Worm (Caenorhabditis elegans) whole organism, late embryonic: Measurements from ENCODE around the gene chtl-1.

Experiments
- C08G9.2 ChIP-seq: sonication (generic microtip); optimal IDR thresholded peaks from 2 replicates; lab custom pipeline; 2016; ENCODE audit warnings: mild to moderate bottlenecking, missing genetic modification characterization, moderate library complexity, missing compliant biosample characterization
- C38D4.7 ChIP-seq: fragments of 200-800 bp; sonication (Bioruptor generic); optimal IDR thresholded peaks from 2 replicates; lab custom pipeline; 2018; ENCODE audit warnings: mild to moderate bottlenecking, missing genetic modification characterization, moderate library complexity, missing compliant biosample characterization
- F13H6.1 ChIP-seq: sonication (generic microtip); optimal IDR thresholded peaks from 2 replicates; lab custom pipeline; 2016; ENCODE audit warnings: missing genetic modification characterization, missing compliant biosample characterization
- K02D7.2 ChIP-seq: sonication (generic microtip); optimal IDR thresholded peaks from 2 replicates; lab custom pipeline; 2017; ENCODE audit warnings: mild to moderate bottlenecking, missing genetic modification characterization, missing compliant biosample characterization
- T23F11.4 ChIP-seq: fragments of 200-800 bp; sonication (Bioruptor generic); optimal IDR thresholded peaks from 2 replicates; lab custom pipeline; 2018; ENCODE audit warnings: mild to moderate bottlenecking, missing genetic modification characterization, missing compliant biosample characterization
- Y22D7AL.16 ChIP-seq: sonication (generic microtip); optimal IDR thresholded peaks from 2 replicates; lab custom pipeline; 2016; ENCODE audit warnings: missing genetic modification characterization, missing compliant biosample characterization
- ahr-1 ChIP-seq: sonication (generic microtip); optimal IDR thresholded peaks from 2 replicates; lab custom pipeline; 2016; ENCODE audit warnings: missing genetic modification characterization, missing compliant biosample characterization
- ama-1 ChIP-seq: fragments of 150-350 bp; optimal IDR thresholded peaks from 2 replicates; lab custom pipeline; 2014
- ceh-14 ChIP-seq: sonication (generic microtip); optimal IDR thresholded peaks from 2 replicates; lab custom pipeline; 2016; ENCODE audit warnings: missing genotype, missing genetic modification characterization, missing compliant biosample characterization
- ceh-19 ChIP-seq: fragments of 200-800 bp; sonication (Bioruptor generic); optimal IDR thresholded peaks from 2 replicates; lab custom pipeline; 2018; ENCODE audit warnings: mild to moderate bottlenecking, missing genetic modification characterization, missing compliant biosample characterization
- ceh-24 ChIP-seq: sonication (generic microtip); optimal IDR thresholded peaks from 2 replicates; lab custom pipeline; 2016; ENCODE audit warnings: mild to moderate bottlenecking, missing genetic modification characterization, missing compliant biosample characterization
- ceh-30 ChIP-seq: fragments of 150-350 bp; optimal IDR thresholded peaks from 2 replicates; lab custom pipeline; 2014; ENCODE audit warnings: missing biosample characterization, missing genetic modification characterization
- ceh-31 ChIP-seq: sonication (generic microtip); optimal IDR thresholded peaks from 2 replicates; lab custom pipeline; 2016; ENCODE audit warnings: missing genetic modification characterization, missing compliant biosample characterization
- ceh-34 ChIP-seq: sonication (generic microtip); optimal IDR thresholded peaks from 2 replicates; lab custom pipeline; 2016; ENCODE audit warnings: mild to moderate bottlenecking, missing genetic modification characterization, missing compliant biosample characterization
- ceh-45 ChIP-seq: fragments of 200-800 bp; sonication (Bioruptor generic); IDR thresholded peaks from 2 replicates; pipeline ENCODE4 v1.3.6; 2022; ENCODE audit warnings: missing genetic modification reagents, missing genetic modification characterization, missing compliant biosample characterization
- ceh-48 ChIP-seq: sonication (generic microtip); optimal IDR thresholded peaks from 2 replicates; lab custom pipeline; 2016; ENCODE audit warnings: missing genetic modification characterization, inconsistent platforms, missing compliant biosample characterization
- ceh-6 ChIP-seq: fragments of 200-800 bp; sonication (Bioruptor generic); optimal IDR thresholded peaks from 2 replicates; lab custom pipeline; 2018; ENCODE audit warnings: mild to moderate bottlenecking, missing genetic modification characterization, missing compliant biosample characterization
- ceh-9 ChIP-seq: sonication (generic microtip); optimal IDR thresholded peaks from 2 replicates; lab custom pipeline; 2016; ENCODE audit warnings: mild to moderate bottlenecking, missing genetic modification characterization, inconsistent platforms, missing compliant biosample characterization
- che-1 ChIP-seq: sonication (generic microtip); optimal IDR thresholded peaks from 2 replicates; lab custom pipeline; 2016; ENCODE audit warnings: mild to moderate bottlenecking, missing genetic modification characterization, missing compliant biosample characterization
- dmd-4 ChIP-seq: sonication (generic microtip); optimal IDR thresholded peaks from 2 replicates; lab custom pipeline; 2016; ENCODE audit warnings: borderline replicate concordance, missing genetic modification characterization, missing compliant biosample characterization
- dve-1 ChIP-seq: sonication (generic microtip); optimal IDR thresholded peaks from 2 replicates; lab custom pipeline; 2017; ENCODE audit warnings: antibody characterized with exemption, mild to moderate bottlenecking, missing genetic modification characterization, missing compliant biosample characterization
- elt-2 ChIP-seq: sonication (generic microtip); optimal IDR thresholded peaks from 2 replicates; lab custom pipeline; 2016; ENCODE audit warnings: missing genetic modification reagents, missing genetic modification characterization, missing compliant biosample characterization
- elt-4 ChIP-seq: sonication (generic microtip); optimal IDR thresholded peaks from 2 replicates; lab custom pipeline; 2016; ENCODE audit warnings: missing genetic modification characterization, missing compliant biosample characterization
- ets-4 ChIP-seq: sonication (generic microtip); optimal IDR thresholded peaks from 2 replicates; lab custom pipeline; 2016; ENCODE audit warnings: missing genetic modification characterization, missing compliant biosample characterization
- eyg-1 ChIP-seq: sonication (generic microtip); optimal IDR thresholded peaks from 2 replicates; lab custom pipeline; 2016; ENCODE audit warnings: missing genotype, missing genetic modification characterization, missing compliant biosample characterization
- fax-1 ChIP-seq: sonication (generic microtip); optimal IDR thresholded peaks from 2 replicates; lab custom pipeline; 2016; ENCODE audit warnings: missing genotype, missing genetic modification characterization, missing compliant biosample characterization
- fkh-6 ChIP-seq: sonication (generic microtip); optimal IDR thresholded peaks from 2 replicates; lab custom pipeline; 2016; ENCODE audit warnings: missing genetic modification characterization, missing compliant biosample characterization
- gmeb-2 ChIP-seq: sonication (generic microtip); optimal IDR thresholded peaks from 2 replicates; lab custom pipeline; 2016; ENCODE audit warnings: missing genetic modification characterization, inconsistent platforms, missing compliant biosample characterization
- hlh-13 ChIP-seq: fragments of 200-800 bp; sonication (Bioruptor generic); optimal IDR thresholded peaks from 2 replicates; lab custom pipeline; 2018; ENCODE audit warnings: mild to moderate bottlenecking, missing genetic modification characterization, missing compliant biosample characterization
- hlh-8 ChIP-seq: sonication (generic microtip); optimal IDR thresholded peaks from 2 replicates; lab custom pipeline; 2016; ENCODE audit warnings: missing genotype, missing genetic modification characterization, missing compliant biosample characterization
- lim-6 ChIP-seq: sonication (generic microtip); optimal IDR thresholded peaks from 2 replicates; lab custom pipeline; 2016; ENCODE audit warnings: missing genetic modification characterization, missing compliant biosample characterization
- lin-11 ChIP-seq: fragments of 200-800 bp; sonication (Bioruptor generic); optimal IDR thresholded peaks from 2 replicates; lab custom pipeline; 2018; ENCODE audit warnings: mild to moderate bottlenecking, missing genetic modification characterization, missing compliant biosample characterization
- nfya-1 ChIP-seq: sonication (generic microtip); optimal IDR thresholded peaks from 2 replicates; lab custom pipeline; 2017; ENCODE audit warnings: missing genetic modification characterization, mild to moderate bottlenecking, missing compliant biosample characterization, antibody characterized with exemption, moderate library complexity
- nhr-11 ChIP-seq: fragments of 150-350 bp; optimal IDR thresholded peaks from 2 replicates; lab custom pipeline; 2014; ENCODE audit warnings: missing biosample characterization, missing genetic modification characterization
- npax-4 ChIP-seq: sonication (generic microtip); optimal IDR thresholded peaks from 2 replicates; lab custom pipeline; 2016; ENCODE audit warnings: missing genetic modification characterization, missing compliant biosample characterization
- odd-2 ChIP-seq: sonication (generic microtip); optimal IDR thresholded peaks from 2 replicates; lab custom pipeline; 2017; ENCODE audit warnings: antibody characterized with exemption, mild to moderate bottlenecking, missing genetic modification characterization, missing compliant biosample characterization
- pag-3 ChIP-seq: sonication (generic microtip); optimal IDR thresholded peaks from 2 replicates; lab custom pipeline; 2016; ENCODE audit warnings: missing compliant biosample characterization, missing genetic modification characterization, borderline replicate concordance
- pat-9 ChIP-seq: fragments of 200-800 bp; sonication (Bioruptor generic); optimal IDR thresholded peaks from 2 replicates; lab custom pipeline; 2018; ENCODE audit warnings: mild to moderate bottlenecking, missing genetic modification characterization, moderate library complexity, missing compliant biosample characterization
- pha-4 ChIP-seq: fragments of 150-350 bp; optimal IDR thresholded peaks from 2 replicates; lab custom pipeline; 2018; ENCODE audit warnings: missing biosample characterization, missing genetic modification reagents, missing genetic modification characterization
- pqm-1 ChIP-seq: sonication (generic microtip); optimal IDR thresholded peaks from 2 replicates; lab custom pipeline; 2016; ENCODE audit warnings: missing genetic modification characterization, missing compliant biosample characterization
- sdc-2 ChIP-seq: sonication (generic microtip); optimal IDR thresholded peaks from 2 replicates; lab custom pipeline; 2016; ENCODE audit warnings: missing genotype, missing genetic modification characterization, missing compliant biosample characterization
- sox-4 ChIP-seq: sonication (generic microtip); optimal IDR thresholded peaks from 2 replicates; lab custom pipeline; 2017; ENCODE audit warnings: mild to moderate bottlenecking, missing genetic modification characterization, inconsistent platforms, missing compliant biosample characterization
- tbx-2 ChIP-seq: sonication (generic microtip); optimal IDR thresholded peaks from 2 replicates; lab custom pipeline; 2016; ENCODE audit warnings: missing genetic modification characterization, missing compliant biosample characterization
- tbx-7 ChIP-seq: sonication (generic microtip); optimal IDR thresholded peaks from 2 replicates; lab custom pipeline; 2016; ENCODE audit warnings: missing genotype, missing genetic modification characterization, missing compliant biosample characterization
- ttx-3 ChIP-seq: sonication (generic microtip); optimal IDR thresholded peaks from 2 replicates; lab custom pipeline; 2016; ENCODE audit warnings: missing genetic modification reagents, missing genetic modification characterization, missing compliant biosample characterization
- unc-3 ChIP-seq, 2 experiments: fragments of 200-800 bp in 1 of 2; sonication (Bioruptor generic) in 1 of 2; sonication (generic microtip) in 1 of 2; conservative IDR thresholded peaks in 1 of 2; optimal IDR thresholded peaks in 1 of 2; 2 replicates each; pipeline versions ENCODE4 v1.3.6 to Lab custom; 2016 to 2022; ENCODE audit warnings: missing compliant biosample characterization in 2 of 2, missing genetic modification characterization in 2 of 2, missing genetic modification reagents in 1 of 2
- unc-42 ChIP-seq: sonication (generic microtip); optimal IDR thresholded peaks from 2 replicates; lab custom pipeline; 2016; ENCODE audit warnings: missing genotype, missing genetic modification characterization, missing compliant biosample characterization
- unc-55 ChIP-seq: sonication (generic microtip); optimal IDR thresholded peaks from 2 replicates; lab custom pipeline; 2017; ENCODE audit warnings: missing biosample characterization, missing genetic modification reagents, missing genetic modification characterization
- unc-86 ChIP-seq: sonication (generic microtip); optimal IDR thresholded peaks from 2 replicates; lab custom pipeline; 2016; ENCODE audit warnings: missing genetic modification characterization, missing compliant biosample characterization
- zip-5 ChIP-seq: sonication (generic microtip); optimal IDR thresholded peaks from 2 replicates; lab custom pipeline; 2016; ENCODE audit warnings: missing genetic modification characterization, missing compliant biosample characterization
- ztf-16 ChIP-seq: sonication (generic microtip); optimal IDR thresholded peaks from 2 replicates; lab custom pipeline; 2017; ENCODE audit warnings: missing genetic modification characterization, missing compliant biosample characterization

Gene chtl-1

DNA sequence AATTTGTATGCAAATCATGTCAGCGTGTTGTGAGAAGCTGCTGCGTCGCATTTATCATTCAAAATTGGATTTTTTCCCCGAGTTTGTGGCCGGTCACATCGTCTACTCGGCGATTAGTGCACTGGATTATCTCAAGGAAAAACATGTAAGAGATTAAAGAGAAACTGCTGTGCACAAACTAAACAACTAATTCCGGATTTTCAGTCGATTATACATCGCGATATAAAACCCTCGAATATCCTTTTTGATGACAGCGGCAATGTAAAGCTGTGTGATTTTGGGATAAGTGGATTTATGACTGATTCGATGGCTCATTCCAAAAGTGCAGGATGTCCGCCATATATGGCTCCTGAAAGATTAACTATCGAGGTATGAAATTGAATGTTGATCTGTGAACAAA is 6.5 kb upstream of the chtl-1 start:
- no peak for TF ChIP-seq sdc-2
- TF ChIP-seq lin-11 (tag; lab: Kevin White, UChicago), result no peak
- TF ChIP-seq npax-4 (tag; lab: Kevin White, UChicago), result no peak
- no peak for TF ChIP-seq gmeb-2
- TF ChIP-seq eyg-1 (tag; lab: Kevin White, UChicago), result no peak
- no peak for TF ChIP-seq dmd-4 (tag; lab: Kevin White, UChicago)
- no peak for TF ChIP-seq F13H6.1 (tag; lab: Kevin White, UChicago)
- no peak for TF ChIP-seq ztf-16 (tag; lab: Kevin White, UChicago)
- no peak for TF ChIP-seq ttx-3
- TF ChIP-seq, all 69 proteins: peak for 0

DNA sequence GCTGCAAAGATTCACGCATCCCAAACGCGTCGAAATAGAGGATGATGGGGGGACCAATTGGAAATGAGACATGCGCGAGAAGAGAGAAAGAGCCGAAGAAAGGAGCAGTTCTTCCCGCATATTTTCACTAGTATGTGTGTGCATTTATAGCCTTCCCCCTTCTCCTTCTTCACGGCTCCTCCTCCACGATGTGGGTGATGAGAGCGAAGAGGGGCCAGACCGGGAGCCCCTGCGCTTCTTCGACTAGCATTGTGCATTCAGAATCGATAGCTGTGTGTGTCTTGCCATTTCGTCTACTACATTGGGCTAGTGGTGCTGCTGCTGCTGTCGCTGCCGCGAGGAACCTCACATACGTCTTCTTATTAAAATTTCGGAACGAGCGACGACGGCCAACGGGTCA is 4.1 kb upstream of the chtl-1 start, which contains the start of gene jkk-1:
Gene jkk-1, plus strand, starts transcription at position 249 of the 400 bp plus-strand sequence.
- no peak for TF ChIP-seq pag-3 (tag; lab: Kevin White, UChicago)
- no peak for TF ChIP-seq F13H6.1 (tag; lab: Kevin White, UChicago)
- TF ChIP-seq unc-86 (tag; lab: Kevin White, UChicago), result no peak
- TF ChIP-seq ttx-3, result no peak
- no peak for TF ChIP-seq fkh-6 (tag; lab: Kevin White, UChicago)
- peak; percentile 82 for TF ChIP-seq ceh-48 (tag; lab: Kevin White, UChicago)
- no peak for TF ChIP-seq dve-1 (tag; lab: Kevin White, UChicago)
- TF ChIP-seq ceh-31 (tag; lab: Kevin White, UChicago), result peak; percentile 64
- TF ChIP-seq nhr-11 (tag; lab: Kevin White, UChicago), result no peak
- TF ChIP-seq nfya-1 (tag; lab: Kevin White, UChicago), result peak; percentile 59
- no peak for TF ChIP-seq ceh-30 (tag; lab: Kevin White, UChicago)
- TF ChIP-seq lin-11 (tag; lab: Kevin White, UChicago), result no peak
- no peak for TF ChIP-seq C38D4.7
- TF ChIP-seq elt-2 (tag; lab: Kevin White, UChicago), result no peak
- TF ChIP-seq ceh-24, result no peak
- TF ChIP-seq ama-1 (lab: Kevin White, UChicago), result no peak
- no peak for TF ChIP-seq pqm-1 (tag; lab: Kevin White, UChicago)
- TF ChIP-seq lim-6 (tag; lab: Kevin White, UChicago), result no peak
- no peak for TF ChIP-seq fax-1 (tag; lab: Kevin White, UChicago)
- TF ChIP-seq ceh-6 (GFP tag; lab: Kevin White, UChicago), result peak; percentile 35
- TF ChIP-seq C08G9.2, result no peak
- TF ChIP-seq hlh-8 (tag; lab: Kevin White, UChicago), result no peak
- no peak for TF ChIP-seq elt-4 (tag; lab: Kevin White, UChicago)
- TF ChIP-seq ceh-14, result peak; percentile 32
- TF ChIP-seq T23F11.4 (GFP tag; lab: Kevin White, UChicago), result no peak
- no peak for TF ChIP-seq tbx-7 (tag; lab: Kevin White, UChicago)
- no peak for TF ChIP-seq npax-4 (tag; lab: Kevin White, UChicago)
- no peak for TF ChIP-seq pat-9 (tag; lab: Kevin White, UChicago)
- TF ChIP-seq hlh-13 (GFP tag; lab: Kevin White, UChicago), result no peak
- no peak for TF ChIP-seq unc-55 (GFP tag; lab: Kevin White, UChicago)
- TF ChIP-seq ceh-9, result no peak
- peak; percentile 44 for TF ChIP-seq ceh-19
- no peak for TF ChIP-seq unc-3 (GFP tag; conservative IDR thresholded peaks at IDR 0.05; lab: Robert Waterston, UW)
- TF ChIP-seq unc-3 (tag; optimal IDR thresholded peaks at IDR 0.05; lab: Kevin White, UChicago), result no peak
- TF ChIP-seq Y22D7AL.16 (tag; lab: Kevin White, UChicago), result no peak
- no peak for TF ChIP-seq K02D7.2
- TF ChIP-seq zip-5, result no peak
- TF ChIP-seq ceh-45 (GFP tag; lab: Robert Waterston, UW), result no peak
- no peak for TF ChIP-seq pha-4 (tag; lab: Kevin White, UChicago)
- TF ChIP-seq gmeb-2, result no peak
- no peak for TF ChIP-seq odd-2 (tag; lab: Kevin White, UChicago)
- TF ChIP-seq ets-4 (tag; lab: Kevin White, UChicago), result no peak
- TF ChIP-seq ceh-34 (tag; lab: Kevin White, UChicago), result peak; percentile 46
- no peak for TF ChIP-seq ztf-16 (tag; lab: Kevin White, UChicago)
- peak; percentile 30 for TF ChIP-seq tbx-2 (tag; lab: Kevin White, UChicago)
- no peak for TF ChIP-seq sox-4 (tag; lab: Kevin White, UChicago)
- TF ChIP-seq ahr-1, result no peak
- peak; percentile 68 for TF ChIP-seq sdc-2
- TF ChIP-seq che-1 (tag; lab: Kevin White, UChicago), result no peak
- peak; percentile 71 for TF ChIP-seq unc-42 (tag; lab: Kevin White, UChicago)
